Worm (Caenorhabditis elegans): ENCODE data around the gene W01A11.1.

DNA sequence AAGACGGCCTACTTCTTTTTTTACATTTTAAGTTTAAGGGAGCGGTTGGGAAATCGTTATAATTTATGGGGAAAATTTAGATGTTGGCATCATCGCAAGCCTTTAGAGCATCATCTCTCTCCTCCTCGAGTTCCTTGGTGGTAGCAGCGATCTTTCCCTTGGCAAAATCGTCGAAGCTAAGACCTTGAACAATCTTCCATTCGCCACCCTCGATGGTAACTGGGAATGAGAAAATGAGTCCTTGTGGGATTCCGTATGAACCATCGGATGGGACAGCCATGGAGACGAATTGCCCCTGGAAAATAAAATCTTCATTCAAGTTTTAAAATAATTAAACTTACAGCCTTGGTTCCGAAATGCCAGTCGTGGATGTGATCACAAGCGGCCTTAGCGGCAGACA is 16.3 kb downstream of the W01A11.1 start:
- TF ChIP-seq skn-1 (tag; optimal IDR thresholded peaks at IDR 0.05) (no peak), ama-1 (optimal IDR thresholded peaks at IDR 0.05) (no peak), efl-1 (optimal IDR thresholded peaks at IDR 0.05) (no peak), efl-1 (GFP tag; optimal IDR thresholded peaks at IDR 0.05 in 1 of 2) (no peak), pqm-1 (tag; optimal IDR thresholded peaks at IDR 0.05) (no peak), ztf-11 (tag; optimal IDR thresholded peaks at IDR 0.05) (no peak), snpc-4 (tag; optimal IDR thresholded peaks at IDR 0.05) (no peak), lin-35 (GFP tag; optimal IDR thresholded peaks at IDR 0.05) (no peak), C04F5.9 (tag; optimal IDR thresholded peaks at IDR 0.05) (no peak), irx-1 (tag; optimal IDR thresholded peaks at IDR 0.05) (no peak), nhr-20 (tag; optimal IDR thresholded peaks at IDR 0.05) (no peak), aly-2 (tag; optimal IDR thresholded peaks at IDR 0.05) (no peak)
